Worm (Caenorhabditis elegans) whole organism, young adult: ENCODE data around the gene ugt-36.
A peak's percentile ranks its signal among the peaks of the same experiment; 100 is the strongest.

ENCODE experiments used
- B0019.2 ChIP-seq: fragments of 200-800 bp; sonication (Bioruptor generic); conservative IDR thresholded peaks from 2 replicates; pipeline ENCODE4 v1.3.6; 2022; ENCODE audit warnings: missing genetic modification reagents, missing genetic modification characterization, missing compliant biosample characterization
- C06A6.2 ChIP-seq: fragments of 200-800 bp; sonication (Bioruptor generic); conservative IDR thresholded peaks from 2 replicates; pipeline ENCODE4 v1.3.6; 2022; ENCODE audit warnings: missing genetic modification characterization, missing compliant biosample characterization
- D2030.7 ChIP-seq: fragments of 200-800 bp; sonication (Bioruptor generic); IDR thresholded peaks from 2 replicates; pipeline ENCODE4 v1.3.6; 2022; ENCODE audit warnings: missing genetic modification reagents, missing genetic modification characterization, missing compliant biosample characterization
- F23B12.7 ChIP-seq: sonication (generic microtip); optimal IDR thresholded peaks from 2 replicates; lab custom pipeline; 2017; ENCODE audit warnings: missing genetic modification characterization, mild to moderate bottlenecking, missing compliant biosample characterization, antibody characterized with exemption, moderate library complexity; ENCODE audit not compliant: insufficient read depth
- F33H1.4 ChIP-seq: fragments of 200-800 bp; sonication (Bioruptor generic); IDR thresholded peaks from 2 replicates; pipeline ENCODE4 v1.3.6; 2022; ENCODE audit warnings: missing genetic modification reagents, missing genetic modification characterization, missing compliant biosample characterization
- F37B4.10 ChIP-seq: fragments of 200-800 bp; sonication (Bioruptor generic); IDR thresholded peaks from 2 replicates; pipeline ENCODE4 v1.3.6; 2022; ENCODE audit warnings: missing genetic modification characterization, missing compliant biosample characterization
- F49E8.2 ChIP-seq: sonication (generic microtip); optimal IDR thresholded peaks from 3 replicates; lab custom pipeline; 2017; ENCODE audit warnings: missing genetic modification characterization, mild to moderate bottlenecking, missing compliant biosample characterization, antibody characterized with exemption, moderate library complexity; ENCODE audit not compliant: insufficient read depth
- F57A8.1 ChIP-seq: fragments of 200-800 bp; sonication (Bioruptor generic); optimal IDR thresholded peaks from 2 replicates; lab custom pipeline; 2018; ENCODE audit warnings: mild to moderate bottlenecking, missing genetic modification characterization, moderate library complexity, missing compliant biosample characterization
- K11D2.4 ChIP-seq: fragments of 200-800 bp; sonication (Bioruptor generic); IDR thresholded peaks from 2 replicates; pipeline ENCODE4 v1.3.6; 2022; ENCODE audit warnings: missing genetic modification reagents, missing genetic modification characterization, missing compliant biosample characterization
- Y53G8AR.9 ChIP-seq: fragments of 200-800 bp; sonication (Bioruptor generic); conservative IDR thresholded peaks from 2 replicates; pipeline ENCODE4 v1.3.6; 2022; ENCODE audit warnings: missing genetic modification reagents, missing genetic modification characterization, missing compliant biosample characterization
- Y67H2A.10 ChIP-seq: fragments of 200-800 bp; sonication (Bioruptor generic); conservative IDR thresholded peaks from 2 replicates; pipeline ENCODE4 v1.3.6; 2022; ENCODE audit warnings: missing genetic modification reagents, missing genetic modification characterization, missing compliant biosample characterization
- Y95B8A.8 ChIP-seq: fragments of 200-800 bp; sonication (Bioruptor generic); IDR thresholded peaks from 2 replicates; pipeline ENCODE4 v1.3.6; 2022; ENCODE audit warnings: missing genetic modification reagents, missing genetic modification characterization, missing compliant biosample characterization
- akir-1 ChIP-seq: fragments of 200-800 bp; sonication (Bioruptor generic); optimal IDR thresholded peaks from 2 replicates; lab custom pipeline; 2018; ENCODE audit warnings: mild to moderate bottlenecking, missing genetic modification characterization, moderate library complexity, missing compliant biosample characterization
- aptf-2 ChIP-seq: fragments of 200-800 bp; sonication (Bioruptor generic); conservative IDR thresholded peaks from 2 replicates; pipeline ENCODE4 v1.3.6; 2022; ENCODE audit warnings: missing genetic modification reagents, missing genetic modification characterization, missing compliant biosample characterization
- athp-1 ChIP-seq: sonication (generic microtip); optimal IDR thresholded peaks from 2 replicates; lab custom pipeline; 2017; ENCODE audit warnings: mild to moderate bottlenecking, missing genetic modification characterization, missing compliant biosample characterization
- attf-5 ChIP-seq: fragments of 200-800 bp; sonication (Bioruptor generic); optimal IDR thresholded peaks from 2 replicates; lab custom pipeline; 2018; ENCODE audit warnings: mild to moderate bottlenecking, missing genetic modification characterization, missing compliant biosample characterization
- attf-6 ChIP-seq: fragments of 200-800 bp; sonication (Bioruptor generic); IDR thresholded peaks from 2 replicates; pipeline ENCODE4 v1.3.6; 2022; ENCODE audit warnings: missing genetic modification reagents, missing genetic modification characterization, missing compliant biosample characterization
- ccch-3 ChIP-seq: fragments of 200-800 bp; sonication (Bioruptor generic); optimal IDR thresholded peaks from 2 replicates; lab custom pipeline; 2018; ENCODE audit warnings: mild to moderate bottlenecking, missing genetic modification characterization, missing compliant biosample characterization
- cebp-2 ChIP-seq: fragments of 200-800 bp; sonication (Bioruptor generic); IDR thresholded peaks from 2 replicates; pipeline ENCODE4 v1.3.6; 2022; ENCODE audit warnings: missing genetic modification characterization, missing compliant biosample characterization
- ceh-27 ChIP-seq: fragments of 200-800 bp; sonication (Bioruptor generic); optimal IDR thresholded peaks from 2 replicates; lab custom pipeline; 2018; ENCODE audit warnings: mild to moderate bottlenecking, missing genetic modification characterization, moderate library complexity, missing compliant biosample characterization
- ceh-40 ChIP-seq: fragments of 200-800 bp; sonication (Bioruptor generic); IDR thresholded peaks from 2 replicates; pipeline ENCODE4 v1.3.6; 2022; ENCODE audit warnings: missing genetic modification characterization, missing compliant biosample characterization
- die-1 ChIP-seq: sonication (generic microtip); optimal IDR thresholded peaks from 2 replicates; lab custom pipeline; 2016; ENCODE audit warnings: missing genotype, mild to moderate bottlenecking, missing genetic modification characterization, missing compliant biosample characterization
- dpff-1 ChIP-seq: sonication (generic microtip); optimal IDR thresholded peaks from 2 replicates; lab custom pipeline; 2017; ENCODE audit warnings: mild to moderate bottlenecking, missing genetic modification characterization, missing compliant biosample characterization
- egl-18 ChIP-seq: fragments of 200-800 bp; sonication (Bioruptor generic); IDR thresholded peaks from 2 replicates; pipeline ENCODE4 v1.3.6; 2022; ENCODE audit warnings: missing genetic modification reagents, missing genetic modification characterization, missing compliant biosample characterization
- egl-44 ChIP-seq: fragments of 200-800 bp; sonication (Bioruptor generic); IDR thresholded peaks from 2 replicates; pipeline ENCODE4 v1.3.6; 2022; ENCODE audit warnings: missing genetic modification reagents, missing genetic modification characterization, missing compliant biosample characterization
- him-1 ChIP-seq: sonication (generic microtip); optimal IDR thresholded peaks from 2 replicates; lab custom pipeline; 2016; ENCODE audit warnings: missing genotype, missing genetic modification reagents, missing genetic modification characterization, missing compliant biosample characterization
- hmg-1.2 ChIP-seq: fragments of 200-800 bp; sonication (Bioruptor generic); IDR thresholded peaks from 2 replicates; pipeline ENCODE4 v1.3.6; 2022; ENCODE audit warnings: missing genetic modification reagents, missing genetic modification characterization, missing compliant biosample characterization
- lin-26 ChIP-seq: fragments of 200-800 bp; sonication (Bioruptor generic); IDR thresholded peaks from 2 replicates; pipeline ENCODE4 v1.3.6; 2022; ENCODE audit warnings: missing genetic modification reagents, missing genetic modification characterization, missing compliant biosample characterization
- lin-40 ChIP-seq: sonication (generic microtip); optimal IDR thresholded peaks from 2 replicates; lab custom pipeline; 2016; ENCODE audit warnings: missing genetic modification characterization, mild to moderate bottlenecking, missing compliant biosample characterization, missing genotype, missing genetic modification reagents
- lsl-1 ChIP-seq: fragments of 200-800 bp; sonication (Bioruptor generic); optimal IDR thresholded peaks from 2 replicates; lab custom pipeline; 2018; ENCODE audit warnings: mild to moderate bottlenecking, missing genetic modification characterization, moderate library complexity, missing compliant biosample characterization
- lsy-27 ChIP-seq: sonication (generic microtip); optimal IDR thresholded peaks from 2 replicates; lab custom pipeline; 2017; ENCODE audit warnings: missing genetic modification characterization, mild to moderate bottlenecking, missing compliant biosample characterization, antibody characterized with exemption, missing genotype, borderline replicate concordance; ENCODE audit not compliant: insufficient read depth
- madf-3 ChIP-seq: fragments of 200-800 bp; sonication (Bioruptor generic); IDR thresholded peaks from 2 replicates; pipeline ENCODE4 v1.3.6; 2022; ENCODE audit warnings: missing genetic modification reagents, missing genetic modification characterization, missing compliant biosample characterization
- madf-6 ChIP-seq: fragments of 200-800 bp; sonication (Bioruptor generic); IDR thresholded peaks from 2 replicates; pipeline ENCODE4 v1.3.6; 2022; ENCODE audit warnings: missing genetic modification reagents, missing genetic modification characterization, missing compliant biosample characterization
- mcd-1 ChIP-seq: fragments of 200-800 bp; sonication (Bioruptor generic); IDR thresholded peaks from 2 replicates; pipeline ENCODE4 v1.3.6; 2022; ENCODE audit warnings: missing genetic modification reagents, missing genetic modification characterization, missing compliant biosample characterization
- mel-28 ChIP-seq: sonication (generic microtip); optimal IDR thresholded peaks from 2 replicates; lab custom pipeline; 2016; ENCODE audit warnings: borderline replicate concordance, mild to moderate bottlenecking, missing genetic modification characterization, missing compliant biosample characterization
- mes-4 ChIP-seq: sonication (generic microtip); optimal IDR thresholded peaks from 2 replicates; lab custom pipeline; 2016; ENCODE audit warnings: missing genotype, missing genetic modification characterization, missing compliant biosample characterization
- nfya-1 ChIP-seq: sonication (generic microtip); optimal IDR thresholded peaks from 2 replicates; lab custom pipeline; 2017; ENCODE audit warnings: antibody characterized with exemption, missing compliant biosample characterization, missing genetic modification characterization, borderline replicate concordance; ENCODE audit not compliant: insufficient read depth
- nfya-2 ChIP-seq: fragments of 200-800 bp; sonication (Bioruptor generic); IDR thresholded peaks from 2 replicates; pipeline ENCODE4 v1.3.6; 2022; ENCODE audit warnings: missing genetic modification reagents, missing genetic modification characterization, missing compliant biosample characterization
- nhr-120 ChIP-seq: fragments of 200-800 bp; sonication (Bioruptor generic); IDR thresholded peaks from 2 replicates; pipeline ENCODE4 v1.3.6; 2022; ENCODE audit warnings: missing genetic modification characterization, missing compliant biosample characterization
- nhr-179 ChIP-seq: sonication (generic microtip); optimal IDR thresholded peaks from 2 replicates; lab custom pipeline; 2016; ENCODE audit warnings: mild to moderate bottlenecking, missing genetic modification characterization, missing compliant biosample characterization
- pbrm-1 ChIP-seq: fragments of 200-800 bp; sonication (Bioruptor generic); IDR thresholded peaks from 2 replicates; pipeline ENCODE4 v1.3.6; 2022; ENCODE audit warnings: missing genetic modification reagents, missing genetic modification characterization, missing compliant biosample characterization
- rcor-1 ChIP-seq: fragments of 200-800 bp; sonication (Bioruptor generic); IDR thresholded peaks from 2 replicates; pipeline ENCODE4 v1.3.6; 2022; ENCODE audit warnings: missing genetic modification reagents, missing genetic modification characterization, missing compliant biosample characterization
- snpc-3.4 ChIP-seq: sonication (generic microtip); optimal IDR thresholded peaks from 2 replicates; lab custom pipeline; 2017; ENCODE audit warnings: missing genetic modification characterization, mild to moderate bottlenecking, missing compliant biosample characterization, antibody characterized with exemption, moderate library complexity, missing genotype, missing genetic modification reagents
- tbp1 ChIP-seq: fragments of 200-800 bp; sonication (Bioruptor generic); optimal IDR thresholded peaks from 2 replicates; lab custom pipeline; 2018; ENCODE audit warnings: mild to moderate bottlenecking, missing genetic modification characterization, missing compliant biosample characterization
- tlf-1 ChIP-seq: fragments of 200-800 bp; sonication (Bioruptor generic); optimal IDR thresholded peaks from 2 replicates; lab custom pipeline; 2018; ENCODE audit warnings: mild to moderate bottlenecking, missing genetic modification characterization, missing compliant biosample characterization
- zim-3 ChIP-seq: sonication (generic microtip); optimal IDR thresholded peaks from 2 replicates; lab custom pipeline; 2017; ENCODE audit warnings: mild to moderate bottlenecking, missing genetic modification characterization, moderate library complexity, missing compliant biosample characterization
- ztf-28 ChIP-seq: fragments of 200-800 bp; sonication (Bioruptor generic); IDR thresholded peaks from 2 replicates; pipeline ENCODE4 v1.3.6; 2022; ENCODE audit warnings: missing genetic modification reagents, missing genetic modification characterization, missing compliant biosample characterization
- ztf-6 ChIP-seq: fragments of 200-800 bp; sonication (Bioruptor generic); IDR thresholded peaks from 2 replicates; pipeline ENCODE4 v1.3.6; 2022; ENCODE audit warnings: missing genetic modification reagents, missing genetic modification characterization, missing compliant biosample characterization

The ugt-36 gene

DNA sequence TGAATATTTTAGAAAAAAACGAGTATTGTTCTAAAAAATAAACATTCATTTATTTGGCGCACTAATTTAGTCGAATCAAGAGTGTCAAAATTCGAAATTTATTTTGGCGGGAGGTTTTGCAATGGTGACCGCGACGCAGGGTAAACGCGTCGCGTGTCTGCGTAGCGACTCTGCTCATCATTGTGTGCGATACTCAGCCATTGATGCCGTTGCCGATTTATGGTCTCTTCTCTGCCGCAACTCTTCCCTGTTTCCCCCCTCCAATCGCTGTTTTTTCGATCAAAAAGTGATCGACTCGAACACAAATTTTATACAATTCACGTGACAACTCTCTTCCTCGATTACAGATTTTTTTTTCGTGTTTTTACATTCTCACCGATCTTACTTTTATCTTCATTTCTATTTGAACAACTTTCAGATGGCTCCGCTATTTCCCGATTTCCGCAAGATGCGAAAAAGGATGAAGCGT lies 29.7 kb downstream of the ugt-36 start, which contains the start of gene F09G2.2 (continued):
- TF ChIP-seq mcd-1 (GFP tag; lab: Robert Waterston, UW) (peak; percentile 85), F23B12.7 (tag; lab: Kevin White, UChicago) (peak; percentile 61), madf-6 (GFP tag; lab: Robert Waterston, UW) (peak; percentile 95), egl-44 (GFP tag; lab: Robert Waterston, UW) (peak; percentile 52; the same call in 1 of the 2 replicates), egl-18 (GFP tag; lab: Robert Waterston, UW) (no peak), ztf-6 (no peak), snpc-3.4 (tag; lab: Kevin White, UChicago) (peak; percentile 88), ceh-40 (no peak), F37B4.10 (GFP tag; lab: Robert Waterston, UW) (no peak), lin-26 (GFP tag; lab: Robert Waterston, UW) (no peak), attf-5 (peak; percentile 96), lsy-27 (tag; lab: Kevin White, UChicago) (no peak), lin-40 (tag; lab: Kevin White, UChicago) (peak; percentile 86), mes-4 (tag; lab: Kevin White, UChicago) (no peak), cebp-2 (GFP tag; lab: Robert Waterston, UW) (no peak), C06A6.2 (no peak; the same call in 1 of the 2 replicates), ccch-3 (no peak), F49E8.2 (tag; lab: Kevin White, UChicago) (peak; percentile 9), lsl-1 (peak; percentile 80), Y95B8A.8 (GFP tag; lab: Robert Waterston, UW) (peak; percentile 84), tlf-1 (GFP tag; lab: Kevin White, UChicago) (peak; percentile 84), Y67H2A.10 (GFP tag; lab: Robert Waterston, UW) (peak; percentile 76; the same call in 1 of the 2 replicates), nfya-1 (tag; lab: Kevin White, UChicago) (no peak), hmg-1.2 (GFP tag; lab: Robert Waterston, UW) (peak; percentile 99), akir-1 (GFP tag; lab: Kevin White, UChicago) (no peak), K11D2.4 (peak; percentile 72), nhr-179 (no peak), him-1 (tag; lab: Kevin White, UChicago) (peak; percentile 55), ceh-27 (GFP tag; lab: Kevin White, UChicago) (peak; percentile 88), F57A8.1 (no peak), ztf-28 (GFP tag; lab: Robert Waterston, UW) (0 out of 2 replicates have a peak, but pooled peaks have one; percentile 6), athp-1 (tag; lab: Kevin White, UChicago) (peak; percentile 66), D2030.7 (GFP tag; lab: Robert Waterston, UW) (peak; percentile 88), tbp1 (peak; percentile 72), Y53G8AR.9 (peak; percentile 92), dpff-1 (tag; lab: Kevin White, UChicago) (no peak), pbrm-1 (GFP tag; lab: Robert Waterston, UW) (peak; percentile 89), nhr-120 (GFP tag; lab: Robert Waterston, UW) (no peak), B0019.2 (GFP tag; lab: Robert Waterston, UW) (0 out of 2 replicates have a peak, but pooled peaks have one; percentile 53), nfya-2 (GFP tag; lab: Robert Waterston, UW) (no peak), attf-6 (GFP tag; lab: Robert Waterston, UW) (no peak), zim-3 (tag; lab: Kevin White, UChicago) (no peak), aptf-2 (GFP tag; lab: Robert Waterston, UW) (no peak), die-1 (tag; lab: Kevin White, UChicago) (no peak), rcor-1 (GFP tag; lab: Robert Waterston, UW) (peak; percentile 93), F33H1.4 (GFP tag; lab: Robert Waterston, UW) (peak; percentile 79), madf-3 (peak; percentile 100), mel-28 (tag; lab: Kevin White, UChicago) (no peak)
